Worm (Caenorhabditis elegans) whole organism, late embryonic: ENCODE data around the gene ceh-90.

Experiments used
- K02D7.2 ChIP-seq: sonication (generic microtip); optimal IDR thresholded peaks from 2 replicates; lab custom pipeline; 2017; ENCODE audit warnings: mild to moderate bottlenecking, missing genetic modification characterization, missing compliant biosample characterization
- ahr-1 ChIP-seq: sonication (generic microtip); optimal IDR thresholded peaks from 2 replicates; lab custom pipeline; 2016; ENCODE audit warnings: missing genetic modification characterization, missing compliant biosample characterization
- ceh-14 ChIP-seq: sonication (generic microtip); optimal IDR thresholded peaks from 2 replicates; lab custom pipeline; 2016; ENCODE audit warnings: missing genotype, missing genetic modification characterization, missing compliant biosample characterization
- ceh-19 ChIP-seq: fragments of 200-800 bp; sonication (Bioruptor generic); optimal IDR thresholded peaks from 2 replicates; lab custom pipeline; 2018; ENCODE audit warnings: mild to moderate bottlenecking, missing genetic modification characterization, missing compliant biosample characterization
- ceh-22 ChIP-seq: sonication (generic microtip); optimal IDR thresholded peaks from 2 replicates; lab custom pipeline; 2017; ENCODE audit warnings: missing biosample characterization, missing genetic modification characterization
- ceh-24 ChIP-seq: sonication (generic microtip); optimal IDR thresholded peaks from 2 replicates; lab custom pipeline; 2016; ENCODE audit warnings: mild to moderate bottlenecking, missing genetic modification characterization, missing compliant biosample characterization
- ceh-30 ChIP-seq: fragments of 150-350 bp; optimal IDR thresholded peaks from 2 replicates; lab custom pipeline; 2014; ENCODE audit warnings: missing biosample characterization, missing genetic modification characterization
- ceh-31 ChIP-seq: sonication (generic microtip); optimal IDR thresholded peaks from 2 replicates; lab custom pipeline; 2016; ENCODE audit warnings: missing genetic modification characterization, missing compliant biosample characterization
- ceh-48 ChIP-seq: sonication (generic microtip); optimal IDR thresholded peaks from 2 replicates; lab custom pipeline; 2016; ENCODE audit warnings: missing genetic modification characterization, inconsistent platforms, missing compliant biosample characterization
- ceh-9 ChIP-seq: sonication (generic microtip); optimal IDR thresholded peaks from 2 replicates; lab custom pipeline; 2016; ENCODE audit warnings: mild to moderate bottlenecking, missing genetic modification characterization, inconsistent platforms, missing compliant biosample characterization
- dve-1 ChIP-seq: sonication (generic microtip); optimal IDR thresholded peaks from 2 replicates; lab custom pipeline; 2017; ENCODE audit warnings: antibody characterized with exemption, mild to moderate bottlenecking, missing genetic modification characterization, missing compliant biosample characterization
- elt-2 ChIP-seq: sonication (generic microtip); optimal IDR thresholded peaks from 2 replicates; lab custom pipeline; 2016; ENCODE audit warnings: missing genetic modification reagents, missing genetic modification characterization, missing compliant biosample characterization
- eyg-1 ChIP-seq: sonication (generic microtip); optimal IDR thresholded peaks from 2 replicates; lab custom pipeline; 2016; ENCODE audit warnings: missing genotype, missing genetic modification characterization, missing compliant biosample characterization
- fax-1 ChIP-seq: sonication (generic microtip); optimal IDR thresholded peaks from 2 replicates; lab custom pipeline; 2016; ENCODE audit warnings: missing genotype, missing genetic modification characterization, missing compliant biosample characterization
- fkh-10 ChIP-seq: fragments of 150-350 bp; optimal IDR thresholded peaks from 2 replicates; lab custom pipeline; 2014; ENCODE audit warnings: missing biosample characterization, missing genetic modification reagents, missing genetic modification characterization
- hlh-30 ChIP-seq: sonication (generic microtip); optimal IDR thresholded peaks from 2 replicates; lab custom pipeline; 2017; ENCODE audit warnings: antibody characterized with exemption, missing genetic modification characterization, missing compliant biosample characterization; ENCODE audit not compliant: insufficient read depth
- hlh-6 ChIP-seq: sonication (generic microtip); optimal IDR thresholded peaks from 2 replicates; lab custom pipeline; 2016; ENCODE audit warnings: missing genotype, missing genetic modification characterization, missing compliant biosample characterization
- hlh-8 ChIP-seq: sonication (generic microtip); optimal IDR thresholded peaks from 2 replicates; lab custom pipeline; 2016; ENCODE audit warnings: missing genotype, missing genetic modification characterization, missing compliant biosample characterization
- lim-6 ChIP-seq: sonication (generic microtip); optimal IDR thresholded peaks from 2 replicates; lab custom pipeline; 2016; ENCODE audit warnings: missing genetic modification characterization, missing compliant biosample characterization
- lin-11 ChIP-seq: fragments of 200-800 bp; sonication (Bioruptor generic); optimal IDR thresholded peaks from 2 replicates; lab custom pipeline; 2018; ENCODE audit warnings: mild to moderate bottlenecking, missing genetic modification characterization, missing compliant biosample characterization
- madf-2 ChIP-seq: sonication (generic microtip); optimal IDR thresholded peaks from 2 replicates; lab custom pipeline; 2017; ENCODE audit warnings: missing genetic modification characterization, missing compliant biosample characterization
- nfya-1 ChIP-seq: sonication (generic microtip); optimal IDR thresholded peaks from 2 replicates; lab custom pipeline; 2017; ENCODE audit warnings: missing genetic modification characterization, mild to moderate bottlenecking, missing compliant biosample characterization, antibody characterized with exemption, moderate library complexity
- odd-2 ChIP-seq: sonication (generic microtip); optimal IDR thresholded peaks from 2 replicates; lab custom pipeline; 2017; ENCODE audit warnings: antibody characterized with exemption, mild to moderate bottlenecking, missing genetic modification characterization, missing compliant biosample characterization
- pag-3 ChIP-seq: sonication (generic microtip); optimal IDR thresholded peaks from 2 replicates; lab custom pipeline; 2016; ENCODE audit warnings: missing compliant biosample characterization, missing genetic modification characterization, borderline replicate concordance
- pax-1 ChIP-seq: fragments of 150-350 bp; optimal IDR thresholded peaks from 2 replicates; lab custom pipeline; 2014; ENCODE audit warnings: missing biosample characterization, missing genetic modification characterization
- pha-2 ChIP-seq: sonication (generic microtip); optimal IDR thresholded peaks from 2 replicates; lab custom pipeline; 2017; ENCODE audit warnings: mild to moderate bottlenecking, missing genetic modification characterization, missing compliant biosample characterization
- pha-4 ChIP-seq: fragments of 150-350 bp; optimal IDR thresholded peaks from 2 replicates; lab custom pipeline; 2018; ENCODE audit warnings: missing biosample characterization, missing genetic modification reagents, missing genetic modification characterization
- pqm-1 ChIP-seq: sonication (generic microtip); optimal IDR thresholded peaks from 2 replicates; lab custom pipeline; 2016; ENCODE audit warnings: missing genetic modification characterization, missing compliant biosample characterization
- ref-2 ChIP-seq: sonication (generic microtip); optimal IDR thresholded peaks from 2 replicates; lab custom pipeline; 2016; ENCODE audit warnings: missing genetic modification characterization, missing compliant biosample characterization
- rnt-1 ChIP-seq: sonication (generic microtip); optimal IDR thresholded peaks from 2 replicates; lab custom pipeline; 2016; ENCODE audit warnings: missing genetic modification characterization, missing compliant biosample characterization
- sdc-2 ChIP-seq: sonication (generic microtip); optimal IDR thresholded peaks from 2 replicates; lab custom pipeline; 2016; ENCODE audit warnings: missing genotype, missing genetic modification characterization, missing compliant biosample characterization
- syd-9 ChIP-seq: sonication (generic microtip); optimal IDR thresholded peaks from 2 replicates; lab custom pipeline; 2016; ENCODE audit warnings: mild to moderate bottlenecking, missing genetic modification characterization, moderate library complexity, missing compliant biosample characterization
- tbx-2 ChIP-seq: sonication (generic microtip); optimal IDR thresholded peaks from 2 replicates; lab custom pipeline; 2016; ENCODE audit warnings: missing genetic modification characterization, missing compliant biosample characterization
- ttx-3 ChIP-seq: sonication (generic microtip); optimal IDR thresholded peaks from 2 replicates; lab custom pipeline; 2016; ENCODE audit warnings: missing genetic modification reagents, missing genetic modification characterization, missing compliant biosample characterization
- unc-3 ChIP-seq, 2 experiments: fragments of 200-800 bp in 1 of 2; sonication (Bioruptor generic) in 1 of 2; sonication (generic microtip) in 1 of 2; conservative IDR thresholded peaks in 1 of 2; optimal IDR thresholded peaks in 1 of 2; 2 replicates each; pipeline versions ENCODE4 v1.3.6 to Lab custom; 2016 to 2022; ENCODE audit warnings: missing compliant biosample characterization in 2 of 2, missing genetic modification characterization in 2 of 2, missing genetic modification reagents in 1 of 2
- ztf-16 ChIP-seq: sonication (generic microtip); optimal IDR thresholded peaks from 2 replicates; lab custom pipeline; 2017; ENCODE audit warnings: missing genetic modification characterization, missing compliant biosample characterization

The ceh-90 gene

DNA sequence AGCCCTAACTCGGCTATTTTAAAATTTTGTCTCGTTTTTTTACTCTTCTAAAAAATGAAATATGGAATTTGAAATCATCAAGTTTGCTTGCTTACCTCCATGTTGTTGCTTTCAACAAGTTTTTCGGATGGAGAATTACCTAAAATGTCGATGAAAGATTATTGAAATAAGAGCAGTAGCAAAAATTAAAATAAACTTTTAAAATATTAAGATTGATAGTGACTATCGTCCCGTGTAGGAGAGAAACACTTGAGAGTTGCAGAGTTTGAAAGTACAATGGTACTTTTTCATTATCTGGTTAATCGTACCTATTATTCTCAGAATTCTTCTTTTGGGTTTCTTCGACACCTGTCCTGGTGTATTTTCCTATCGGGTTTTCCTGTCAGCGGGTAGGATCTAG lies at the start of gene ceh-90:
Gene ceh-90 (minus strand): TSS at position 101 of the 400 bp plus-strand sequence.
- TF ChIP-seq dve-1 (tag; lab: Kevin White, UChicago) (no peak), rnt-1 (tag; lab: Kevin White, UChicago) (no peak), pha-2 (tag; lab: Kevin White, UChicago) (no peak), ceh-14 (tag; lab: Kevin White, UChicago) (no peak), ttx-3 (tag; lab: Kevin White, UChicago) (no peak), hlh-30 (tag; lab: Kevin White, UChicago) (no peak), pqm-1 (tag; lab: Kevin White, UChicago) (no peak), ceh-22 (no peak), lin-11 (tag; lab: Kevin White, UChicago) (no peak), ref-2 (tag; lab: Kevin White, UChicago) (no peak), ceh-24 (tag; lab: Kevin White, UChicago) (no peak), elt-2 (no peak), pax-1 (tag; lab: Kevin White, UChicago) (no peak), K02D7.2 (tag; lab: Kevin White, UChicago) (no peak), ceh-48 (tag; lab: Kevin White, UChicago) (no peak), sdc-2 (no peak), fkh-10 (GFP tag; lab: Kevin White, UChicago) (no peak), syd-9 (tag; lab: Kevin White, UChicago) (no peak)

DNA sequence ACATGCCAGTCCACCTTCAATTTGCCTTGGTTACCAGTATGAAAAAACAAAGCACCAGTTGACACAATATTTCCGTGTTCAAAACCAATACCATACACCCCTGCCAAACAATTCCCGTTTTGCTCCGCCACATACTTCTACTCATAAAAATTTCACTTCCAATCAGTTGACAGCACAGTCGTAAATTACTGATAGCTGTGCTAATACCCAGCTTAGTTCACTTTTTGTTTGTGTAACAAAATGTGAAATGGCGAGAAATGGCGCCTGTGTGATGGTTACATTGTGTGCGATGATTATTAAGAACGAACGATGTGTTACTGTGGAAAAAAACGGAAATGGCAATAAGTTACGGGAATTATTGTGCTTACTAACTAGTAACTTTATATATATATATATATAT lies 49.5 kb upstream of the ceh-90 start:
- TF ChIP-seq pax-1 (tag; lab: Kevin White, UChicago), result no peak
- TF ChIP-seq tbx-2 (tag; lab: Kevin White, UChicago), result no peak
- no peak for TF ChIP-seq hlh-8 (tag; lab: Kevin White, UChicago)
- TF ChIP-seq fkh-10 (GFP tag; lab: Kevin White, UChicago), result no peak
- TF ChIP-seq eyg-1, result no peak
- TF ChIP-seq pag-3 (tag; lab: Kevin White, UChicago), result no peak
- TF ChIP-seq, all 69 proteins: peak for 0

DNA sequence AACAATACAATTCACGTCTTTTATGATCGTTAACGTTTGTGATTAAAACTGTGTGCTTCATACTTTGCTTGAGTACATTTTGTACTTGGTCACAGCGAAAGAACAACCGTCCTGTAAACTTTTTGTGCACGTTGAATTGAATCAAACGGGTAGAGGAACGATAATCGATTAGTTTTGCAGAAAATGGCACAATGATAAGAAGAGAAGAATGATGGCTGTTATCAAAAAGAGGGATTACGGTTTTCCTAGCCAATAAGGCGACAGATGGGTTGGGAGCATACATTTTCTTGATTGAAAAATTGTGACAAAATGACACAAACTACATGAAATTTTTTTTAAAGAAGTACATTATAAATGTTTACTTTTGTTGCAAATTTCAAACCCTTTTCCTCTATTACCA lies 37.4 kb upstream of the ceh-90 start:
- TF ChIP-seq ceh-19 (GFP tag; lab: Kevin White, UChicago) (no peak), lim-6 (no peak), elt-2 (peak; percentile 60), ceh-31 (tag; lab: Kevin White, UChicago) (no peak)

DNA sequence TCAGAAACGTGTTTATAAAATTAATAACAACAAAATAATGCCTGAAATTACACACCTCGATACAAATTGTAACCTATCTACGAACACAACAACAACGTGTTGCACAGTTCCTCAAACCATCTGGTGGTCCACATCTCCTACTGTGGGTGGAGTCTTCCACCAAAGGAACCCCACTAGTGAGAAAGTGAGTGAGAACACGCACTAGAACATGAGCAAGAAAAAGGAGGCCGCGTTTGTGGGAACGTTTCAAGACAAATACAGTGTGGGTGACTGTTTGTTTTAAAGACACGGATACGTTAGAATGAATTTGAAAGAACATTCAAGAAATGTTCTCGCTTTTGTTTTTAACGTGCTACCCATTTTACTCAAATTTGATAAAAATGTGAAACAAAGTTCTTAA lies 29.7 kb upstream of the ceh-90 start, which contains the start of gene ceh-36:
Gene ceh-36 (minus strand): TSS at position 101 of the 400 bp plus-strand sequence.
- TF ChIP-seq lin-11 (tag; lab: Kevin White, UChicago), result no peak
- TF ChIP-seq nfya-1 (tag; lab: Kevin White, UChicago), result no peak
- no peak for TF ChIP-seq fax-1 (tag; lab: Kevin White, UChicago)
- no peak for TF ChIP-seq rnt-1 (tag; lab: Kevin White, UChicago)
- TF ChIP-seq hlh-6 (tag; lab: Kevin White, UChicago), result no peak
- no peak for TF ChIP-seq ceh-30 (tag; lab: Kevin White, UChicago)

DNA sequence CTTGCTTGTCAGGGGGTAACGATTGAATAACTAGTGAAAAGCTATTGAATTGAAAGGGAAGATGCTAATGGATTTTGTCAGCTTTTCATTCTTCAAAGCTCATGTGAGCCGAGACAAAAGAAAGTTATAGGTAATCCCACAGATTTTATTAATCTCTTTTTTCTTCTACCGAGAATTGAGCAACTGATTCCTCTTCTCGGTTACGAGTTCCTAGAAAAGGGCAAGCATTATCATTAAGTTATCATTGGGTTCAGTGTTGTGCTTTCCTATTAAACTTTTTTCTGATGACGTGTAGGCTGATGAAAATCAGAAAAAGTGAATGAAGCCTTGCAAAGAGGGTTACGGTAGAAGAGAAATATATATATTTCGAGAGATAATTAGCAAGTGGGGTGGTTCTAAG lies 28.8 kb upstream of the ceh-90 start:
- TF ChIP-seq unc-3 (GFP tag; conservative IDR thresholded peaks at IDR 0.05; lab: Robert Waterston, UW) (no peak), unc-3 (tag; optimal IDR thresholded peaks at IDR 0.05; lab: Kevin White, UChicago) (no peak), ceh-30 (tag; lab: Kevin White, UChicago) (no peak), pha-4 (tag; lab: Kevin White, UChicago) (no peak), odd-2 (tag; lab: Kevin White, UChicago) (no peak), madf-2 (tag; lab: Kevin White, UChicago) (no peak), ahr-1 (tag; lab: Kevin White, UChicago) (no peak), ztf-16 (tag; lab: Kevin White, UChicago) (no peak), ceh-9 (tag; lab: Kevin White, UChicago) (no peak), ref-2 (tag; lab: Kevin White, UChicago) (no peak)
